Worm (Caenorhabditis elegans) whole organism, L3 larva: ENCODE measurements around the gene Y66D12A.30.

Source experiments
- R02D3.7 ChIP-seq: fragments of 150-350 bp; optimal IDR thresholded peaks from 2 replicates; lab custom pipeline; 2014; ENCODE audit warnings: missing biosample characterization, missing genetic modification characterization
- ceh-28 ChIP-seq: fragments of 150-350 bp; optimal IDR thresholded peaks from 2 replicates; lab custom pipeline; 2014; ENCODE audit warnings: missing biosample characterization, missing genetic modification reagents, missing genetic modification characterization
- ceh-82 ChIP-seq: fragments of 150-350 bp; optimal IDR thresholded peaks from 2 replicates; lab custom pipeline; 2014; ENCODE audit warnings: missing biosample characterization, missing genetic modification characterization
- elt-3 ChIP-seq, 3 experiments: fragments of 150-350 bp in 1 of 3; sonication (generic microtip) in 2 of 3; optimal IDR thresholded peaks; 2 replicates in 2 of 3; 4 replicates in 1 of 3; lab custom pipeline; 2014 to 2017; ENCODE audit warnings: missing biosample characterization in 3 of 3, missing genetic modification characterization in 3 of 3
- jun-1 ChIP-seq: fragments of 150-350 bp; optimal IDR thresholded peaks from 2 replicates; lab custom pipeline; 2014; ENCODE audit warnings: missing biosample characterization, missing genetic modification reagents, missing genetic modification characterization
- mdl-1 ChIP-seq: fragments of 150-350 bp; optimal IDR thresholded peaks from 2 replicates; lab custom pipeline; 2014; ENCODE audit warnings: missing biosample characterization, missing genetic modification characterization
- nhr-12 ChIP-seq: fragments of 150-350 bp; optimal IDR thresholded peaks from 2 replicates; lab custom pipeline; 2014; ENCODE audit warnings: missing biosample characterization, missing genetic modification characterization
- nhr-237 ChIP-seq: fragments of 150-350 bp; optimal IDR thresholded peaks from 2 replicates; lab custom pipeline; 2014; ENCODE audit warnings: missing biosample characterization, missing genetic modification characterization
- nhr-25 ChIP-seq: sonication (generic microtip); optimal IDR thresholded peaks from 2 replicates; lab custom pipeline; 2017; ENCODE audit warnings: missing biosample characterization, missing genetic modification characterization
- nhr-67 ChIP-seq: fragments of 150-350 bp; optimal IDR thresholded peaks from 2 replicates; lab custom pipeline; 2014; ENCODE audit warnings: missing biosample characterization, missing genetic modification characterization
- nhr-77 ChIP-seq: fragments of 150-350 bp; optimal IDR thresholded peaks from 2 replicates; lab custom pipeline; 2014; ENCODE audit warnings: missing biosample characterization, missing genetic modification characterization
- snpc-4 ChIP-seq: fragments of 150-350 bp; optimal IDR thresholded peaks from 2 replicates; lab custom pipeline; 2014; ENCODE audit warnings: missing biosample characterization, missing genetic modification characterization
- tbx-2 ChIP-seq: sonication (generic microtip); optimal IDR thresholded peaks from 2 replicates; lab custom pipeline; 2016; ENCODE audit warnings: mild to moderate bottlenecking, missing genetic modification characterization, missing compliant biosample characterization
- zag-1 ChIP-seq: fragments of 150-350 bp; optimal IDR thresholded peaks from 2 replicates; lab custom pipeline; 2014; ENCODE audit warnings: missing biosample characterization, missing genetic modification characterization

- TF ChIP-seq snpc-4 = no peak
- TF ChIP-seq nhr-25 (tag; lab: Kevin White, UChicago) = no peak
- no peak for TF ChIP-seq ceh-82 (tag; lab: Kevin White, UChicago)
- TF ChIP-seq nhr-67 (tag; lab: Kevin White, UChicago) = no peak
- no peak for TF ChIP-seq zag-1 (tag; lab: Kevin White, UChicago)
- TF ChIP-seq nhr-12 (tag; lab: Kevin White, UChicago) = no peak
- TF ChIP-seq tbx-2 (tag; lab: Kevin White, UChicago) = no peak
- TF ChIP-seq nhr-77 = no peak
- no peak for TF ChIP-seq jun-1 (tag; lab: Kevin White, UChicago)
- TF ChIP-seq elt-3 (tag; optimal IDR thresholded peaks at IDR 0.05; lab: Kevin White, UChicago) = no peak
- no peak for TF ChIP-seq R02D3.7 (tag; lab: Kevin White, UChicago)
- TF ChIP-seq mdl-1 (tag; lab: Kevin White, UChicago) = no peak
- no peak for TF ChIP-seq nhr-237 (tag; lab: Kevin White, UChicago)
- no peak for TF ChIP-seq ceh-28 (tag; lab: Kevin White, UChicago)
Observed at ce11 chrIII:11615802-11616201, 6.1 kb downstream of the Y66D12A.30 start.
